Worm (Caenorhabditis elegans) whole organism, late embryonic: ENCODE measurements around the gene C25F6.1.

Source experiments
- C08G9.2 ChIP-seq: sonication (generic microtip); optimal IDR thresholded peaks from 2 replicates; lab custom pipeline; 2016; ENCODE audit warnings: mild to moderate bottlenecking, missing genetic modification characterization, moderate library complexity, missing compliant biosample characterization
- K02D7.2 ChIP-seq: sonication (generic microtip); optimal IDR thresholded peaks from 2 replicates; lab custom pipeline; 2017; ENCODE audit warnings: mild to moderate bottlenecking, missing genetic modification characterization, missing compliant biosample characterization
- K09A11.1 ChIP-seq: sonication (generic microtip); optimal IDR thresholded peaks from 2 replicates; lab custom pipeline; 2017; ENCODE audit warnings: antibody characterized with exemption, mild to moderate bottlenecking, missing genetic modification characterization, missing compliant biosample characterization; ENCODE audit not compliant: insufficient read depth
- T23F11.4 ChIP-seq: fragments of 200-800 bp; sonication (Bioruptor generic); optimal IDR thresholded peaks from 2 replicates; lab custom pipeline; 2018; ENCODE audit warnings: mild to moderate bottlenecking, missing genetic modification characterization, missing compliant biosample characterization
- Y22D7AL.16 ChIP-seq: sonication (generic microtip); optimal IDR thresholded peaks from 2 replicates; lab custom pipeline; 2016; ENCODE audit warnings: missing genetic modification characterization, missing compliant biosample characterization
- ama-1 ChIP-seq: fragments of 150-350 bp; optimal IDR thresholded peaks from 2 replicates; lab custom pipeline; 2014
- ceh-18 ChIP-seq: sonication (generic microtip); optimal IDR thresholded peaks from 2 replicates; lab custom pipeline; 2016; ENCODE audit warnings: missing genetic modification characterization, missing compliant biosample characterization
- ceh-30 ChIP-seq: fragments of 150-350 bp; optimal IDR thresholded peaks from 2 replicates; lab custom pipeline; 2014; ENCODE audit warnings: missing biosample characterization, missing genetic modification characterization
- ceh-45 ChIP-seq: fragments of 200-800 bp; sonication (Bioruptor generic); IDR thresholded peaks from 2 replicates; pipeline ENCODE4 v1.3.6; 2022; ENCODE audit warnings: missing genetic modification reagents, missing genetic modification characterization, missing compliant biosample characterization
- ceh-48 ChIP-seq: sonication (generic microtip); optimal IDR thresholded peaks from 2 replicates; lab custom pipeline; 2016; ENCODE audit warnings: missing genetic modification characterization, inconsistent platforms, missing compliant biosample characterization
- ceh-6 ChIP-seq: fragments of 200-800 bp; sonication (Bioruptor generic); optimal IDR thresholded peaks from 2 replicates; lab custom pipeline; 2018; ENCODE audit warnings: mild to moderate bottlenecking, missing genetic modification characterization, missing compliant biosample characterization
- che-1 ChIP-seq: sonication (generic microtip); optimal IDR thresholded peaks from 2 replicates; lab custom pipeline; 2016; ENCODE audit warnings: mild to moderate bottlenecking, missing genetic modification characterization, missing compliant biosample characterization
- dmd-4 ChIP-seq: sonication (generic microtip); optimal IDR thresholded peaks from 2 replicates; lab custom pipeline; 2016; ENCODE audit warnings: borderline replicate concordance, missing genetic modification characterization, missing compliant biosample characterization
- elt-2 ChIP-seq: sonication (generic microtip); optimal IDR thresholded peaks from 2 replicates; lab custom pipeline; 2016; ENCODE audit warnings: missing genetic modification reagents, missing genetic modification characterization, missing compliant biosample characterization
- elt-4 ChIP-seq: sonication (generic microtip); optimal IDR thresholded peaks from 2 replicates; lab custom pipeline; 2016; ENCODE audit warnings: missing genetic modification characterization, missing compliant biosample characterization
- eyg-1 ChIP-seq: sonication (generic microtip); optimal IDR thresholded peaks from 2 replicates; lab custom pipeline; 2016; ENCODE audit warnings: missing genotype, missing genetic modification characterization, missing compliant biosample characterization
- fax-1 ChIP-seq: sonication (generic microtip); optimal IDR thresholded peaks from 2 replicates; lab custom pipeline; 2016; ENCODE audit warnings: missing genotype, missing genetic modification characterization, missing compliant biosample characterization
- fkh-10 ChIP-seq: fragments of 150-350 bp; optimal IDR thresholded peaks from 2 replicates; lab custom pipeline; 2014; ENCODE audit warnings: missing biosample characterization, missing genetic modification reagents, missing genetic modification characterization
- fkh-6 ChIP-seq: sonication (generic microtip); optimal IDR thresholded peaks from 2 replicates; lab custom pipeline; 2016; ENCODE audit warnings: missing genetic modification characterization, missing compliant biosample characterization
- hlh-13 ChIP-seq: fragments of 200-800 bp; sonication (Bioruptor generic); optimal IDR thresholded peaks from 2 replicates; lab custom pipeline; 2018; ENCODE audit warnings: mild to moderate bottlenecking, missing genetic modification characterization, missing compliant biosample characterization
- hlh-30 ChIP-seq: sonication (generic microtip); optimal IDR thresholded peaks from 2 replicates; lab custom pipeline; 2017; ENCODE audit warnings: antibody characterized with exemption, missing genetic modification characterization, missing compliant biosample characterization; ENCODE audit not compliant: insufficient read depth
- hlh-6 ChIP-seq: sonication (generic microtip); optimal IDR thresholded peaks from 2 replicates; lab custom pipeline; 2016; ENCODE audit warnings: missing genotype, missing genetic modification characterization, missing compliant biosample characterization
- lin-11 ChIP-seq: fragments of 200-800 bp; sonication (Bioruptor generic); optimal IDR thresholded peaks from 2 replicates; lab custom pipeline; 2018; ENCODE audit warnings: mild to moderate bottlenecking, missing genetic modification characterization, missing compliant biosample characterization
- madf-2 ChIP-seq: sonication (generic microtip); optimal IDR thresholded peaks from 2 replicates; lab custom pipeline; 2017; ENCODE audit warnings: missing genetic modification characterization, missing compliant biosample characterization
- nfya-1 ChIP-seq: sonication (generic microtip); optimal IDR thresholded peaks from 2 replicates; lab custom pipeline; 2017; ENCODE audit warnings: missing genetic modification characterization, mild to moderate bottlenecking, missing compliant biosample characterization, antibody characterized with exemption, moderate library complexity
- nhr-11 ChIP-seq: fragments of 150-350 bp; optimal IDR thresholded peaks from 2 replicates; lab custom pipeline; 2014; ENCODE audit warnings: missing biosample characterization, missing genetic modification characterization
- nhr-232 ChIP-seq: sonication (generic microtip); optimal IDR thresholded peaks from 2 replicates; lab custom pipeline; 2016; ENCODE audit warnings: missing genetic modification characterization, missing compliant biosample characterization
- npax-4 ChIP-seq: sonication (generic microtip); optimal IDR thresholded peaks from 2 replicates; lab custom pipeline; 2016; ENCODE audit warnings: missing genetic modification characterization, missing compliant biosample characterization
- odd-2 ChIP-seq: sonication (generic microtip); optimal IDR thresholded peaks from 2 replicates; lab custom pipeline; 2017; ENCODE audit warnings: antibody characterized with exemption, mild to moderate bottlenecking, missing genetic modification characterization, missing compliant biosample characterization
- pax-1 ChIP-seq: fragments of 150-350 bp; optimal IDR thresholded peaks from 2 replicates; lab custom pipeline; 2014; ENCODE audit warnings: missing biosample characterization, missing genetic modification characterization
- pha-2 ChIP-seq: sonication (generic microtip); optimal IDR thresholded peaks from 2 replicates; lab custom pipeline; 2017; ENCODE audit warnings: mild to moderate bottlenecking, missing genetic modification characterization, missing compliant biosample characterization
- ref-2 ChIP-seq: sonication (generic microtip); optimal IDR thresholded peaks from 2 replicates; lab custom pipeline; 2016; ENCODE audit warnings: missing genetic modification characterization, missing compliant biosample characterization
- rnt-1 ChIP-seq: sonication (generic microtip); optimal IDR thresholded peaks from 2 replicates; lab custom pipeline; 2016; ENCODE audit warnings: missing genetic modification characterization, missing compliant biosample characterization
- sdc-2 ChIP-seq: sonication (generic microtip); optimal IDR thresholded peaks from 2 replicates; lab custom pipeline; 2016; ENCODE audit warnings: missing genotype, missing genetic modification characterization, missing compliant biosample characterization
- sox-2 ChIP-seq: fragments of 200-800 bp; sonication (Bioruptor generic); IDR thresholded peaks from 2 replicates; pipeline ENCODE4 v1.3.6; 2022; ENCODE audit warnings: missing genetic modification reagents, missing genetic modification characterization, missing compliant biosample characterization
- sox-4 ChIP-seq: sonication (generic microtip); optimal IDR thresholded peaks from 2 replicates; lab custom pipeline; 2017; ENCODE audit warnings: mild to moderate bottlenecking, missing genetic modification characterization, inconsistent platforms, missing compliant biosample characterization
- syd-9 ChIP-seq: sonication (generic microtip); optimal IDR thresholded peaks from 2 replicates; lab custom pipeline; 2016; ENCODE audit warnings: mild to moderate bottlenecking, missing genetic modification characterization, moderate library complexity, missing compliant biosample characterization
- tbx-2 ChIP-seq: sonication (generic microtip); optimal IDR thresholded peaks from 2 replicates; lab custom pipeline; 2016; ENCODE audit warnings: missing genetic modification characterization, missing compliant biosample characterization
- tbx-7 ChIP-seq: sonication (generic microtip); optimal IDR thresholded peaks from 2 replicates; lab custom pipeline; 2016; ENCODE audit warnings: missing genotype, missing genetic modification characterization, missing compliant biosample characterization
- ttx-3 ChIP-seq: sonication (generic microtip); optimal IDR thresholded peaks from 2 replicates; lab custom pipeline; 2016; ENCODE audit warnings: missing genetic modification reagents, missing genetic modification characterization, missing compliant biosample characterization
- unc-3 ChIP-seq, 2 experiments: fragments of 200-800 bp in 1 of 2; sonication (Bioruptor generic) in 1 of 2; sonication (generic microtip) in 1 of 2; conservative IDR thresholded peaks in 1 of 2; optimal IDR thresholded peaks in 1 of 2; 2 replicates each; pipeline versions ENCODE4 v1.3.6 to Lab custom; 2016 to 2022; ENCODE audit warnings: missing compliant biosample characterization in 2 of 2, missing genetic modification characterization in 2 of 2, missing genetic modification reagents in 1 of 2
- unc-86 ChIP-seq: sonication (generic microtip); optimal IDR thresholded peaks from 2 replicates; lab custom pipeline; 2016; ENCODE audit warnings: missing genetic modification characterization, missing compliant biosample characterization
- zip-5 ChIP-seq: sonication (generic microtip); optimal IDR thresholded peaks from 2 replicates; lab custom pipeline; 2016; ENCODE audit warnings: missing genetic modification characterization, missing compliant biosample characterization
- ztf-16 ChIP-seq: sonication (generic microtip); optimal IDR thresholded peaks from 2 replicates; lab custom pipeline; 2017; ENCODE audit warnings: missing genetic modification characterization, missing compliant biosample characterization

C25F6.1 gene

ce11 chrX:5478875-5479274 lies 7.4 kb upstream of the C25F6.1 start:
- no peak for TF ChIP-seq nfya-1 (tag; lab: Kevin White, UChicago)
- no peak for TF ChIP-seq ceh-48 (tag; lab: Kevin White, UChicago)
- TF ChIP-seq K02D7.2 (tag; lab: Kevin White, UChicago) = no peak
- TF ChIP-seq hlh-13 = no peak
- TF ChIP-seq sox-4 = no peak
- no peak for TF ChIP-seq hlh-30 (tag; lab: Kevin White, UChicago)
- TF ChIP-seq pax-1 (tag; lab: Kevin White, UChicago) = no peak
- no peak for TF ChIP-seq npax-4
- no peak for TF ChIP-seq madf-2 (tag; lab: Kevin White, UChicago)
- no peak for TF ChIP-seq syd-9 (tag; lab: Kevin White, UChicago)
- no peak for TF ChIP-seq Y22D7AL.16 (tag; lab: Kevin White, UChicago)

- TF ChIP-seq elt-2 (tag; lab: Kevin White, UChicago) = no peak
- TF ChIP-seq tbx-2 (tag; lab: Kevin White, UChicago) = no peak
- TF ChIP-seq hlh-13 = no peak
- no peak for TF ChIP-seq hlh-30 (tag; lab: Kevin White, UChicago)
- TF ChIP-seq ceh-6 (GFP tag; lab: Kevin White, UChicago) = no peak
- TF ChIP-seq fkh-10 = no peak
- no peak for TF ChIP-seq nhr-11 (tag; lab: Kevin White, UChicago)
These were observed 6.9 kb upstream of the C25F6.1 start, which contains the start of gene dlg-1 for ce11 chrX:5479300-5479811. Gene dlg-1 (plus strand): TSS chrX:5479700.

- no peak for TF ChIP-seq T23F11.4 (GFP tag; lab: Kevin White, UChicago)
- TF ChIP-seq pha-2 (tag; lab: Kevin White, UChicago) = peak; percentile 55
- no peak for TF ChIP-seq ceh-30 (tag; lab: Kevin White, UChicago)
- no peak for TF ChIP-seq fkh-10
- TF ChIP-seq ceh-18 (tag; lab: Kevin White, UChicago) = no peak
- no peak for TF ChIP-seq nhr-11 (tag; lab: Kevin White, UChicago)
- no peak for TF ChIP-seq syd-9 (tag; lab: Kevin White, UChicago)
- no peak for TF ChIP-seq ttx-3 (tag; lab: Kevin White, UChicago)
- TF ChIP-seq lin-11 (tag; lab: Kevin White, UChicago) = no peak
- TF ChIP-seq dmd-4 (tag; lab: Kevin White, UChicago) = peak; percentile 44
- peak; percentile 51 for TF ChIP-seq sdc-2 (tag; lab: Kevin White, UChicago)
- TF ChIP-seq unc-3 (GFP tag; conservative IDR thresholded peaks at IDR 0.05; lab: Robert Waterston, UW) = no peak
- no peak for TF ChIP-seq unc-3 (tag; optimal IDR thresholded peaks at IDR 0.05; lab: Kevin White, UChicago)
- no peak for TF ChIP-seq fax-1 (tag; lab: Kevin White, UChicago)
- no peak for TF ChIP-seq zip-5 (tag; lab: Kevin White, UChicago)
- no peak for TF ChIP-seq rnt-1 (tag; lab: Kevin White, UChicago)
- TF ChIP-seq ztf-16 = no peak
- TF ChIP-seq elt-2 (tag; lab: Kevin White, UChicago) = peak; percentile 38
- no peak for TF ChIP-seq sox-2 (GFP tag; lab: Robert Waterston, UW)
- peak; percentile 68 for TF ChIP-seq tbx-2 (tag; lab: Kevin White, UChicago)
- no peak for TF ChIP-seq pax-1 (tag; lab: Kevin White, UChicago)
- no peak for TF ChIP-seq tbx-7 (tag; lab: Kevin White, UChicago)
- no peak for TF ChIP-seq che-1 (tag; lab: Kevin White, UChicago)
- no peak for TF ChIP-seq unc-86 (tag; lab: Kevin White, UChicago)
- no peak for TF ChIP-seq eyg-1
- no peak for TF ChIP-seq ceh-45
- TF ChIP-seq C08G9.2 (tag; lab: Kevin White, UChicago) = no peak
- TF ChIP-seq npax-4 = no peak
- TF ChIP-seq odd-2 (tag; lab: Kevin White, UChicago) = no peak
- TF ChIP-seq elt-4 (tag; lab: Kevin White, UChicago) = no peak
- TF ChIP-seq ref-2 (tag; lab: Kevin White, UChicago) = peak; percentile 58
- peak; percentile 74 for TF ChIP-seq ama-1 (lab: Kevin White, UChicago)
- TF ChIP-seq ceh-6 (GFP tag; lab: Kevin White, UChicago) = no peak
- no peak for TF ChIP-seq madf-2 (tag; lab: Kevin White, UChicago)
- TF ChIP-seq nfya-1 (tag; lab: Kevin White, UChicago) = peak; percentile 52
- no peak for TF ChIP-seq nhr-232 (tag; lab: Kevin White, UChicago)
- peak; percentile 16 for TF ChIP-seq fkh-6 (tag; lab: Kevin White, UChicago)
- no peak for TF ChIP-seq sox-4
- TF ChIP-seq Y22D7AL.16 (tag; lab: Kevin White, UChicago) = no peak
- no peak for TF ChIP-seq K02D7.2 (tag; lab: Kevin White, UChicago)
- no peak for TF ChIP-seq hlh-6 (tag; lab: Kevin White, UChicago)
- no peak for TF ChIP-seq K09A11.1 (tag; lab: Kevin White, UChicago)
These were observed 6.3 kb upstream of the C25F6.1 start for ce11 chrX:5479876-5480580.
